Fruit fly (Drosophila melanogaster) whole organism, embryonic: ENCODE results near the gene nudE.

Experiments
- ATbp ChIP-seq: fragments of 200-800 bp; sonication (Bioruptor generic); optimal IDR thresholded peaks from 2 replicates; lab custom pipeline; 2017; ENCODE audit warnings: missing biosample characterization, mild to moderate bottlenecking, missing genetic modification characterization, missing genetic modification reagents
- B-H2 ChIP-seq: fragments of 200-800 bp; sonication (Bioruptor generic); optimal IDR thresholded peaks from 2 replicates; lab custom pipeline; 2018; ENCODE audit warnings: missing biosample characterization, mild to moderate bottlenecking, missing genetic modification characterization
- Bgb ChIP-seq: fragments of 200-800 bp; sonication (Bioruptor generic); IDR thresholded peaks from 2 replicates; pipeline ENCODE4 v1.3.6; 2022; ENCODE audit warnings: missing biosample characterization, missing genetic modification characterization; ENCODE audit not compliant: partially characterized antibody
- CG13287 ChIP-seq: fragments of 200-800 bp; sonication (Bioruptor generic); IDR thresholded peaks from 2 replicates; pipeline ENCODE4 v1.3.6; 2022; ENCODE audit warnings: missing biosample characterization, missing genetic modification characterization; ENCODE audit not compliant: partially characterized antibody
- CG13624 ChIP-seq: fragments of 200-800 bp; sonication (Bioruptor generic); optimal IDR thresholded peaks from 2 replicates; lab custom pipeline; 2016; ENCODE audit warnings: missing biosample characterization, missing genetic modification characterization
- CG14667 ChIP-seq: fragments of 200-800 bp; sonication (Bioruptor generic); IDR thresholded peaks from 2 replicates; pipeline ENCODE4 v1.3.6; 2022; ENCODE audit warnings: missing biosample characterization, missing genetic modification characterization
- CG1602 ChIP-seq: fragments of 200-800 bp; sonication (Bioruptor generic); optimal IDR thresholded peaks from 3 replicates; lab custom pipeline; 2016; ENCODE audit warnings: missing biosample characterization, missing genetic modification characterization
- CG1603 ChIP-seq: fragments of 200-800 bp; sonication (Bioruptor generic); optimal IDR thresholded peaks from 2 replicates; lab custom pipeline; 2019; ENCODE audit warnings: missing biosample characterization, mild to moderate bottlenecking, missing genetic modification characterization, moderate library complexity
- CG16813 ChIP-seq: fragments of 200-800 bp; sonication (Bioruptor generic); IDR thresholded peaks from 3 replicates; pipeline ENCODE4 v1.3.6; 2022; ENCODE audit warnings: missing biosample characterization, missing genetic modification characterization; ENCODE audit not compliant: partially characterized antibody
- CG18011 ChIP-seq: fragments of 200-800 bp; sonication (Bioruptor generic); optimal IDR thresholded peaks from 2 replicates; lab custom pipeline; 2017; ENCODE audit warnings: missing biosample characterization, missing genetic modification characterization, mild to moderate bottlenecking, moderate library complexity, missing genotype
- CG2116 ChIP-seq: fragments of 200-800 bp; sonication (Bioruptor generic); optimal IDR thresholded peaks from 3 replicates; lab custom pipeline; 2018; ENCODE audit warnings: missing biosample characterization, mild to moderate bottlenecking, missing genetic modification characterization
- CG32767 ChIP-seq: fragments of 200-800 bp; sonication (Bioruptor generic); IDR thresholded peaks from 2 replicates; pipeline ENCODE4 v1.3.6; 2022; ENCODE audit warnings: missing biosample characterization, missing genetic modification characterization
- CG3847 ChIP-seq: fragments of 200-800 bp; sonication (Bioruptor generic); IDR thresholded peaks from 2 replicates; pipeline ENCODE4 v1.3.6; 2022; ENCODE audit warnings: missing biosample characterization, missing genetic modification characterization
- CG42726 ChIP-seq: fragments of 200-800 bp; sonication (Bioruptor generic); IDR thresholded peaks from 2 replicates; pipeline ENCODE4 v1.3.6; 2022; ENCODE audit warnings: missing biosample characterization, missing genetic modification characterization; ENCODE audit not compliant: partially characterized antibody
- CG6272 ChIP-seq: fragments of 200-800 bp; sonication (Bioruptor generic); IDR thresholded peaks from 2 replicates; pipeline ENCODE4 v1.3.6; 2022; ENCODE audit warnings: missing biosample characterization, missing genetic modification characterization
- CG6791 ChIP-seq: fragments of 200-800 bp; sonication (Bioruptor generic); IDR thresholded peaks from 3 replicates; pipeline ENCODE4 v1.3.6; 2022; ENCODE audit warnings: missing biosample characterization, missing genetic modification characterization; ENCODE audit not compliant: partially characterized antibody
- CG7745 ChIP-seq: fragments of 200-800 bp; sonication (Bioruptor generic); optimal IDR thresholded peaks from 2 replicates; lab custom pipeline; 2018; ENCODE audit warnings: missing biosample characterization, mild to moderate bottlenecking, missing genetic modification characterization, moderate library complexity
- CG8290 ChIP-seq, 3 experiments: fragments of 200-800 bp; sonication (Bioruptor generic); optimal IDR thresholded peaks; 2 replicates each; lab custom pipeline; 2016 to 2019; ENCODE audit warnings: missing biosample characterization in 3 of 3, missing genetic modification characterization in 3 of 3, mild to moderate bottlenecking in 2 of 3, moderate library complexity in 1 of 3
- CG9876 ChIP-seq: fragments of 200-800 bp; sonication (Bioruptor generic); optimal IDR thresholded peaks from 2 replicates; lab custom pipeline; 2016; ENCODE audit warnings: missing biosample characterization, missing genetic modification characterization
- CG9932 ChIP-seq: fragments of 200-800 bp; sonication (Bioruptor generic); IDR thresholded peaks from 2 replicates; pipeline ENCODE4 v1.3.6; 2022; ENCODE audit warnings: missing biosample characterization, missing genetic modification characterization
- CkIIα-i1 ChIP-seq: fragments of 200-800 bp; sonication (Bioruptor generic); IDR thresholded peaks from 2 replicates; pipeline ENCODE4 v1.3.6; 2022; ENCODE audit warnings: missing biosample characterization, missing genetic modification characterization
- Dref ChIP-seq: fragments of 200-800 bp; sonication (Bioruptor generic); IDR thresholded peaks from 2 replicates; pipeline ENCODE4 v1.3.6; 2022; ENCODE audit warnings: missing biosample characterization, missing genetic modification characterization
- Gug ChIP-seq: fragments of 200-800 bp; sonication (Bioruptor generic); IDR thresholded peaks from 4 replicates; pipeline ENCODE4 v1.3.6; 2022; ENCODE audit warnings: missing biosample characterization, missing genetic modification characterization
- HLHmδ ChIP-seq: fragments of 200-800 bp; sonication (Bioruptor generic); optimal IDR thresholded peaks from 2 replicates; lab custom pipeline; 2018; ENCODE audit warnings: missing biosample characterization, mild to moderate bottlenecking, missing genetic modification characterization, moderate library complexity
- MBD-R2 ChIP-seq: fragments of 200-800 bp; sonication (Bioruptor generic); IDR thresholded peaks from 2 replicates; pipeline ENCODE4 v1.3.6; 2022; ENCODE audit warnings: missing biosample characterization, missing genetic modification characterization
- MESR4 ChIP-seq: fragments of 200-800 bp; sonication (Bioruptor generic); optimal IDR thresholded peaks from 2 replicates; lab custom pipeline; 2018; ENCODE audit warnings: missing biosample characterization, mild to moderate bottlenecking, missing genetic modification characterization, moderate library complexity
- Myb ChIP-seq: fragments of 200-800 bp; sonication (Bioruptor generic); optimal IDR thresholded peaks from 2 replicates; lab custom pipeline; 2016; ENCODE audit warnings: missing biosample characterization, missing genetic modification characterization
- Opbp ChIP-seq: fragments of 200-800 bp; sonication (Bioruptor generic); IDR thresholded peaks from 3 replicates; pipeline ENCODE4 v1.3.6; 2022; ENCODE audit warnings: missing biosample characterization, missing genetic modification characterization; ENCODE audit not compliant: partially characterized antibody
- Ptx1 ChIP-seq: fragments of 200-800 bp; sonication (Bioruptor generic); IDR thresholded peaks from 2 replicates; pipeline ENCODE4 v1.3.6; 2022; ENCODE audit warnings: missing biosample characterization, missing genetic modification characterization
- Trl ChIP-seq, 3 experiments: fragments of >200 bp in 2 of 3; fragments of 200-800 bp in 1 of 3; sonication (Bioruptor generic) in 1 of 3; optimal IDR thresholded peaks; 2 replicates in 1 of 3; 3 replicates in 2 of 3; lab custom pipeline; 2016 to 2017; ENCODE audit warnings: missing biosample characterization in 1 of 3, missing genetic modification characterization in 1 of 3
- bbx ChIP-seq: fragments of 200-800 bp; sonication (Bioruptor generic); IDR thresholded peaks from 2 replicates; pipeline ENCODE4 v1.3.6; 2022; ENCODE audit warnings: missing biosample characterization, missing genetic modification characterization; ENCODE audit not compliant: partially characterized antibody
- chif ChIP-seq, 2 experiments: fragments of 200-800 bp; sonication (Bioruptor generic); optimal IDR thresholded peaks; 3 replicates each; lab custom pipeline; 2016; ENCODE audit warnings: missing biosample characterization in 2 of 2, missing genetic modification characterization in 2 of 2
- chinmo ChIP-seq: fragments of 200-800 bp; sonication (Bioruptor generic); IDR thresholded peaks from 4 replicates; pipeline ENCODE4 v1.3.6; 2022; ENCODE audit warnings: missing biosample characterization, missing genetic modification characterization; ENCODE audit not compliant: partially characterized antibody
- dmrt99B ChIP-seq: fragments of 200-800 bp; sonication (Bioruptor generic); optimal IDR thresholded peaks from 2 replicates; lab custom pipeline; 2018; ENCODE audit warnings: missing biosample characterization, mild to moderate bottlenecking, missing genetic modification characterization, moderate library complexity
- emc ChIP-seq: fragments of 200-800 bp; sonication (Bioruptor generic); optimal IDR thresholded peaks from 2 replicates; lab custom pipeline; 2016; ENCODE audit warnings: missing biosample characterization, missing genetic modification characterization
- gfzf ChIP-seq: fragments of 200-800 bp; sonication (Bioruptor generic); optimal IDR thresholded peaks from 2 replicates; lab custom pipeline; 2016; ENCODE audit warnings: missing biosample characterization, mild to moderate bottlenecking, missing genetic modification characterization, moderate library complexity
- gsb ChIP-seq: fragments of 200-800 bp; sonication (Bioruptor generic); IDR thresholded peaks from 2 replicates; pipeline ENCODE4 v1.3.6; 2022; ENCODE audit warnings: missing biosample characterization, missing genetic modification characterization
- jing ChIP-seq: fragments of 200-800 bp; sonication (Bioruptor generic); optimal IDR thresholded peaks from 2 replicates; lab custom pipeline; 2018; ENCODE audit warnings: missing biosample characterization, mild to moderate bottlenecking, missing genetic modification characterization
- lab ChIP-seq: fragments of 200-800 bp; sonication (Bioruptor generic); optimal IDR thresholded peaks from 3 replicates; lab custom pipeline; 2017; ENCODE audit warnings: missing biosample characterization, missing genetic modification characterization, mild to moderate bottlenecking, moderate library complexity, missing genetic modification reagents
- otp ChIP-seq: fragments of 200-800 bp; sonication (Bioruptor generic); IDR thresholded peaks from 3 replicates; pipeline ENCODE4, ENCODE4 v1.3.6; 2022; ENCODE audit warnings: missing biosample characterization, missing genetic modification characterization
- seq ChIP-seq: fragments of 200-800 bp; sonication (Bioruptor generic); IDR thresholded peaks from 2 replicates; pipeline ENCODE4 v1.3.6; 2022; ENCODE audit warnings: missing biosample characterization, missing genetic modification characterization
- sob ChIP-seq: fragments of 200-800 bp; sonication (Bioruptor generic); IDR thresholded peaks from 2 replicates; pipeline ENCODE4 v1.3.6; 2022; ENCODE audit warnings: missing biosample characterization, missing genetic modification characterization
- sqz ChIP-seq: fragments of 200-800 bp; sonication (Bioruptor generic); optimal IDR thresholded peaks from 3 replicates; lab custom pipeline; 2018; ENCODE audit warnings: missing biosample characterization, mild to moderate bottlenecking, missing genetic modification characterization
- stwl ChIP-seq: fragments of 200-800 bp; sonication (Bioruptor generic); optimal IDR thresholded peaks from 3 replicates; lab custom pipeline; 2018; ENCODE audit warnings: missing biosample characterization, mild to moderate bottlenecking, missing genetic modification characterization, moderate library complexity
- tgo ChIP-seq: fragments of 200-800 bp; sonication (Bioruptor generic); IDR thresholded peaks from 3 replicates; pipeline ENCODE4 v1.3.6; 2022; ENCODE audit warnings: missing biosample characterization, missing genetic modification characterization
- tna ChIP-seq: fragments of 200-800 bp; sonication (Bioruptor generic); IDR thresholded peaks from 2 replicates; pipeline ENCODE4 v1.3.6; 2022; ENCODE audit warnings: missing biosample characterization, missing genetic modification characterization; ENCODE audit not compliant: partially characterized antibody
- unc-4 ChIP-seq: fragments of 200-800 bp; sonication (Bioruptor generic); IDR thresholded peaks from 2 replicates; pipeline ENCODE4 v1.3.6; 2022; ENCODE audit warnings: missing biosample characterization, missing genetic modification characterization; ENCODE audit not compliant: partially characterized antibody
- zfh2 ChIP-seq: fragments of 200-800 bp; sonication (Bioruptor generic); optimal IDR thresholded peaks from 2 replicates; lab custom pipeline; 2016; ENCODE audit warnings: missing biosample characterization, missing genetic modification characterization

nudE gene

DNA sequence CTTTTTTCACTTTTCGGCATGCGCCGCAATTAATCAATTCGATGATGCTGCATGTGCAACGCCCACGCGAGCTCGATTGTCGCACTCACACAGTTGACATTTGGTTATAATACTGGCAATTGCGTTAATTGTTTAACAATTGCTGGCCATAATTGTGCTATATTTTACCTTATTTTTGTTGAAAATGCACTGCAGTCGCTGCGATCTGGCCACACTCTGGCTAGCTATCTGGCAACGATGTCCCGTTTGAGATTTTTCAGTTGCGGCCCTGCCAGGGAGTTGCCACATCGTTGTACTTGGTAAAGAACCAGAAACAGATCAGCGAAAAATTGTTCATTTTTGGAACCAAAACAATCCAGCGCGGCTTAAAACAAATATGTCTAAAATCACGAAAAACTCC lies 686 bp upstream of the nudE start, which contains the start of the genes CG6707 and CG46387 (continued):
- TF ChIP-seq CkIIα-i1 (GFP tag; lab: Robert Waterston, UW) (no peak), otp (no peak), Opbp (GFP tag; lab: Robert Waterston, UW) (peak; percentile 63; the same call in 2 of the 3 replicates), seq (GFP tag; lab: Robert Waterston, UW) (no peak), emc (no peak), lab (no peak), tgo (GFP tag; lab: Robert Waterston, UW) (0 out of 3 replicates have a peak, but pooled peaks have one; percentile 25), B-H2 (peak; percentile 47), CG14667 (GFP tag; lab: Robert Waterston, UW) (no peak), MBD-R2 (GFP tag; lab: Robert Waterston, UW) (peak; percentile 79), CG9932 (peak; percentile 73), chinmo (GFP tag; lab: Robert Waterston, UW) (0 out of 4 replicates have a peak, but pooled peaks have one; percentile 74), CG16813 (GFP tag; lab: Robert Waterston, UW) (peak; percentile 23; the same call in 1 of the 3 replicates), jing (GFP tag; lab: Kevin White, UChicago) (no peak), Myb (GFP tag; lab: Kevin White, UChicago) (peak; percentile 34), CG13287 (GFP tag; lab: Robert Waterston, UW) (peak; percentile 25; the same call in 1 of the 2 replicates), CG8290 (GFP tag; optimal IDR thresholded peaks at IDR 0.05; lab: Kevin White, UChicago) (no peak), CG8290 (tag; optimal IDR thresholded peaks at IDR 0.05; lab: Kevin White, UChicago) (peak in 1 of 2 experiments; percentile 65), chif (GFP tag; optimal IDR thresholded peaks at IDR 0.05; lab: Kevin White, UChicago) (no peak), CG7745 (tag; lab: Kevin White, UChicago) (no peak), CG6791 (0 out of 3 replicates have a peak, but pooled peaks have one; percentile 52), zfh2 (GFP tag; lab: Kevin White, UChicago) (peak; percentile 11), Bgb (peak; percentile 44; the same call in 1 of the 2 replicates), CG1602 (GFP tag; lab: Kevin White, UChicago) (no peak), tna (GFP tag; lab: Robert Waterston, UW) (no peak), Dref (GFP tag; lab: Robert Waterston, UW) (peak; percentile 39), CG9876 (GFP tag; lab: Kevin White, UChicago) (peak; percentile 7), CG1603 (tag; lab: Kevin White, UChicago) (peak; percentile 82), CG6272 (GFP tag; lab: Robert Waterston, UW) (no peak), dmrt99B (tag; lab: Kevin White, UChicago) (no peak), Gug (GFP tag; lab: Robert Waterston, UW) (peak; percentile 25; the same call in 1 of the 4 replicates), sqz (GFP tag; lab: Kevin White, UChicago) (peak; percentile 4), HLHmδ (peak; percentile 32), CG18011 (GFP tag; lab: Kevin White, UChicago) (no peak), CG3847 (GFP tag; lab: Robert Waterston, UW) (peak; percentile 85), unc-4 (GFP tag; lab: Robert Waterston, UW) (0 out of 2 replicates have a peak, but pooled peaks have one; percentile 12), CG42726 (GFP tag; lab: Robert Waterston, UW) (0 out of 2 replicates have a peak, but pooled peaks have one; percentile 51), gsb (no peak), MESR4 (GFP tag; lab: Kevin White, UChicago) (peak; percentile 85), stwl (tag; lab: Kevin White, UChicago) (peak; percentile 76), ATbp (no peak), Ptx1 (GFP tag; lab: Robert Waterston, UW) (peak; percentile 35; the same call in 1 of the 2 replicates), sob (peak; percentile 38; the same call in 1 of the 2 replicates), CG2116 (GFP tag; lab: Kevin White, UChicago) (peak; percentile 45), bbx (GFP tag; lab: Robert Waterston, UW) (peak; percentile 18; the same call in 1 of the 2 replicates), Trl (optimal IDR thresholded peaks at IDR 0.05; lab: Kevin White, UChicago) (no peak), Trl (GFP tag; optimal IDR thresholded peaks at IDR 0.05; lab: Kevin White, UChicago) (peak; percentile 16), CG13624 (GFP tag; lab: Kevin White, UChicago) (peak; percentile 47), CG32767 (GFP tag; lab: Robert Waterston, UW) (no peak), gfzf (GFP tag; lab: Kevin White, UChicago) (peak; percentile 68)
